4 fruit fly cellular contexts compared by ENCODE assay signal in genomic region chr3L:17939649-17940048, dm6.
TF ChIP-seq lines count a peak whose summit lies in the region.

No protein-coding gene starts in this region.

- TF ChIP-seq CTCF in whole organism, embryonic (GFP tag; optimal IDR thresholded peaks at IDR 0.05; lab: Kevin White, UChicago), result no peak

TF ChIP-seq in whole organism, adult, 20 proteins besides CTCF, POLR2A, EP300 and RAD21:
- TF ChIP-seq tj (GFP tag; optimal IDR thresholded peaks at IDR 0.05; lab: Kevin White, UChicago) (peak; percentile 23), bab1 (GFP tag; optimal IDR thresholded peaks at IDR 0.05; lab: Kevin White, UChicago) (no peak)
TF ChIP-seq in whole organism, adult: peak in this region for 1.

TF ChIP-seq in whole organism, embryonic, 481 proteins besides CTCF, POLR2A, EP300 and RAD21:
- TF ChIP-seq bsh (GFP tag; optimal IDR thresholded peaks at IDR 0.05; lab: Kevin White, UChicago) (peak in 1 of 2 experiments; percentile 5), chm (GFP tag; IDR thresholded peaks at IDR 0.05; lab: Robert Waterston, UW) (peak; percentile 44; the same call in 1 of the 2 replicates), CG13287 (GFP tag; IDR thresholded peaks at IDR 0.05; lab: Robert Waterston, UW; ENCODE audit: partially characterized antibody) (no peak), scrt (GFP tag; optimal IDR thresholded peaks at IDR 0.05; lab: Kevin White, UChicago) (no peak), CG17912 (GFP tag; optimal IDR thresholded peaks at IDR 0.05; lab: Kevin White, UChicago) (no peak), CG14441 (GFP tag; IDR thresholded peaks at IDR 0.05; lab: Robert Waterston, UW) (0 out of 2 replicates have a peak, but pooled peaks have one; percentile 18), Blimp-1 (GFP tag; optimal IDR thresholded peaks at IDR 0.05; lab: Kevin White, UChicago) (peak; percentile 98)

TF ChIP-seq in whole organism, prepupa, 60 proteins besides CTCF, POLR2A, EP300 and RAD21:
- TF ChIP-seq CG11762 (GFP tag; optimal IDR thresholded peaks at IDR 0.05; lab: Kevin White, UChicago; ENCODE audit: insufficient read depth), result no peak
- TF ChIP-seq CG3919 (GFP tag; optimal IDR thresholded peaks at IDR 0.05; lab: Kevin White, UChicago), result peak; percentile 34
- peak; percentile 10 for TF ChIP-seq esn (GFP tag; optimal IDR thresholded peaks at IDR 0.05; lab: Kevin White, UChicago)
- TF ChIP-seq Eip75B (GFP tag; optimal IDR thresholded peaks at IDR 0.05; lab: Kevin White, UChicago), result peak; percentile 70
- 0 out of 2 replicates have a peak, but pooled peaks have one; percentile 7 for TF ChIP-seq CG15336 (GFP tag; IDR thresholded peaks at IDR 0.05; lab: Robert Waterston, UW)
- peak; percentile 88 for TF ChIP-seq CG6854 (GFP tag; optimal IDR thresholded peaks at IDR 0.05; lab: Kevin White, UChicago)
- peak; percentile 55 for TF ChIP-seq Eip78C (GFP tag; lab: Kevin White, UChicago)
- no peak for TF ChIP-seq CG4318 (GFP tag; optimal IDR thresholded peaks at IDR 0.05; lab: Kevin White, UChicago)
- TF ChIP-seq Blimp-1 (GFP tag; optimal IDR thresholded peaks at IDR 0.05; lab: Kevin White, UChicago), result peak; percentile 97
- TF ChIP-seq CG34406 (GFP tag; optimal IDR thresholded peaks at IDR 0.05; lab: Kevin White, UChicago), result peak; percentile 16
- TF ChIP-seq lz (GFP tag; optimal IDR thresholded peaks at IDR 0.05; lab: Kevin White, UChicago), result no peak
- TF ChIP-seq Ets21C (GFP tag; optimal IDR thresholded peaks at IDR 0.05; lab: Kevin White, UChicago), result no peak
- peak; percentile 46 for TF ChIP-seq Sox102F (GFP tag; optimal IDR thresholded peaks at IDR 0.05; lab: Kevin White, UChicago)
- TF ChIP-seq pdm3 (GFP tag; optimal IDR thresholded peaks at IDR 0.05; lab: Kevin White, UChicago), result peak; percentile 12
- no peak for TF ChIP-seq fd59A (GFP tag; optimal IDR thresholded peaks at IDR 0.05; lab: Kevin White, UChicago)
- peak; percentile 16 for TF ChIP-seq achi (GFP tag; optimal IDR thresholded peaks at IDR 0.05; lab: Kevin White, UChicago)
- TF ChIP-seq topi (GFP tag; optimal IDR thresholded peaks at IDR 0.05; lab: Kevin White, UChicago), result peak; percentile 48
- peak; percentile 35 for TF ChIP-seq svp (GFP tag; lab: Kevin White, UChicago)
- TF ChIP-seq spab (GFP tag; optimal IDR thresholded peaks at IDR 0.05; lab: Kevin White, UChicago), result no peak
- no peak for TF ChIP-seq Hr39 (GFP tag; optimal IDR thresholded peaks at IDR 0.05; lab: Kevin White, UChicago)
- peak; percentile 35 for TF ChIP-seq CG8632 (GFP tag; optimal IDR thresholded peaks at IDR 0.05; lab: Kevin White, UChicago)
- peak; percentile 18 for TF ChIP-seq OdsH (GFP tag; optimal IDR thresholded peaks at IDR 0.05; lab: Kevin White, UChicago)
- TF ChIP-seq Met (GFP tag; optimal IDR thresholded peaks at IDR 0.05; lab: Kevin White, UChicago), result peak; percentile 34
- TF ChIP-seq Smox (GFP tag; optimal IDR thresholded peaks at IDR 0.05; lab: Kevin White, UChicago), result no peak
- TF ChIP-seq dsx (GFP tag; optimal IDR thresholded peaks at IDR 0.05; lab: Kevin White, UChicago; ENCODE audit: poor library complexity, severe bottlenecking), result no peak
- TF ChIP-seq CG16779 (tag; optimal IDR thresholded peaks at IDR 0.05; lab: Kevin White, UChicago), result no peak
- no peak for TF ChIP-seq CG7368 (GFP tag; optimal IDR thresholded peaks at IDR 0.05; lab: Kevin White, UChicago)
- peak; percentile 31 for TF ChIP-seq CG8319 (GFP tag; optimal IDR thresholded peaks at IDR 0.05; lab: Kevin White, UChicago)
- peak; percentile 39 for TF ChIP-seq CG32006 (GFP tag; optimal IDR thresholded peaks at IDR 0.05; lab: Kevin White, UChicago)
TF ChIP-seq in whole organism, prepupa: peak in this region for 18.

TF ChIP-seq in whole organism, pupa, 21 proteins besides CTCF, POLR2A, EP300 and RAD21:
- TF ChIP-seq CG32121 (GFP tag; IDR thresholded peaks at IDR 0.05; lab: Robert Waterston, UW), result no peak
- peak; percentile 75 for TF ChIP-seq Snoo (tag; optimal IDR thresholded peaks at IDR 0.05; lab: Kevin White, UChicago)
- peak; percentile 2 for TF ChIP-seq CG14655 (GFP tag; optimal IDR thresholded peaks at IDR 0.05; lab: Kevin White, UChicago)
